Worm (Caenorhabditis elegans) whole organism, midembryonic: ENCODE data around the gene Y6G8.15.

Experiments used
- T22C8.4 ChIP-seq: fragments of 200-800 bp; sonication (Bioruptor generic); IDR thresholded peaks from 2 replicates; pipeline ENCODE4 v1.3.6; 2022; ENCODE audit warnings: missing genetic modification characterization, missing compliant biosample characterization
- cog-1 ChIP-seq: sonication (generic microtip); optimal IDR thresholded peaks from 2 replicates; lab custom pipeline; 2016; ENCODE audit warnings: missing genetic modification characterization, missing compliant biosample characterization
- flt-1 ChIP-seq: fragments of 200-800 bp; sonication (Bioruptor generic); IDR thresholded peaks from 2 replicates; pipeline ENCODE4 v1.3.6; 2022; ENCODE audit warnings: missing genetic modification characterization, missing compliant biosample characterization
- klf-2 ChIP-seq: fragments of 200-800 bp; sonication (Bioruptor generic); conservative IDR thresholded peaks from 2 replicates; pipeline ENCODE4 v1.3.6; 2022; ENCODE audit warnings: missing genetic modification reagents, missing genetic modification characterization, missing compliant biosample characterization
- med-1 ChIP-seq: sonication (generic microtip); optimal IDR thresholded peaks from 2 replicates; lab custom pipeline; 2017; ENCODE audit warnings: missing genetic modification characterization, mild to moderate bottlenecking, missing compliant biosample characterization, antibody characterized with exemption, missing genetic modification reagents; ENCODE audit not compliant: insufficient read depth
- ref-1 ChIP-seq: fragments of 200-800 bp; sonication (Bioruptor generic); conservative IDR thresholded peaks from 2 replicates; pipeline ENCODE4 v1.3.6; 2022; ENCODE audit warnings: missing genetic modification reagents, missing genetic modification characterization, missing compliant biosample characterization
- ztf-23 ChIP-seq: fragments of 200-800 bp; sonication (Bioruptor generic); IDR thresholded peaks from 2 replicates; pipeline ENCODE4 v1.3.6; 2022; ENCODE audit warnings: missing genetic modification reagents, missing genetic modification characterization, missing compliant biosample characterization
- ztf-29 ChIP-seq: fragments of 200-800 bp; sonication (Bioruptor generic); IDR thresholded peaks from 2 replicates; pipeline ENCODE4 v1.3.6; 2022; ENCODE audit warnings: missing genetic modification reagents, missing genetic modification characterization, missing compliant biosample characterization

DNA sequence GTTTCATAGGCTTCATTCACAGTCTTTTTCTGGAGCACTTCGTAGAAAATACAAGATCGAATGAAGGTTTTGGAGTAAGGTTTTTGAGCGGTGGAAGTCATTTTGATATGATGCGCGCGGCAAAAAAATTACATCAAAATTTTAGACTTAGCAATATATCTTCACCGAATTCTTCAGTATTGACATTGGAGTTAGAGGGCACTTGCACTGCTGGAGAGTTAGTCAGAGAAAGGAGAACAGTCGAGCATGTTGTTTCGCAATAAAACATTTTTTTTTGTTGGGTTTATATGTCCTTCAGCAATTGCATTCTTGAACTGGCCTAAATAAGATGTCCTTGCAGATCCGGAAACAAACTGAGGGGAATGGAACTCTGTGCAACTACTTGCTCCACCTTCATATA is 44.5 kb downstream of the Y6G8.15 start, which contains the start of gene fbxa-171:
- no peak for TF ChIP-seq ztf-23 (GFP tag; lab: Robert Waterston, UW)
- no peak for TF ChIP-seq T22C8.4 (GFP tag; lab: Robert Waterston, UW)
- no peak for TF ChIP-seq flt-1 (GFP tag; lab: Robert Waterston, UW)
- TF ChIP-seq cog-1 (tag; lab: Kevin White, UChicago), result no peak
- TF ChIP-seq ref-1 (GFP tag; lab: Robert Waterston, UW), result no peak
- no peak for TF ChIP-seq ztf-29 (GFP tag; lab: Robert Waterston, UW)
- TF ChIP-seq klf-2 (GFP tag; lab: Robert Waterston, UW), result no peak
- no peak for TF ChIP-seq med-1 (GFP tag; lab: Kevin White, UChicago)
